Worm (Caenorhabditis elegans): Measurements from ENCODE around the gene srr-2.

DNA sequence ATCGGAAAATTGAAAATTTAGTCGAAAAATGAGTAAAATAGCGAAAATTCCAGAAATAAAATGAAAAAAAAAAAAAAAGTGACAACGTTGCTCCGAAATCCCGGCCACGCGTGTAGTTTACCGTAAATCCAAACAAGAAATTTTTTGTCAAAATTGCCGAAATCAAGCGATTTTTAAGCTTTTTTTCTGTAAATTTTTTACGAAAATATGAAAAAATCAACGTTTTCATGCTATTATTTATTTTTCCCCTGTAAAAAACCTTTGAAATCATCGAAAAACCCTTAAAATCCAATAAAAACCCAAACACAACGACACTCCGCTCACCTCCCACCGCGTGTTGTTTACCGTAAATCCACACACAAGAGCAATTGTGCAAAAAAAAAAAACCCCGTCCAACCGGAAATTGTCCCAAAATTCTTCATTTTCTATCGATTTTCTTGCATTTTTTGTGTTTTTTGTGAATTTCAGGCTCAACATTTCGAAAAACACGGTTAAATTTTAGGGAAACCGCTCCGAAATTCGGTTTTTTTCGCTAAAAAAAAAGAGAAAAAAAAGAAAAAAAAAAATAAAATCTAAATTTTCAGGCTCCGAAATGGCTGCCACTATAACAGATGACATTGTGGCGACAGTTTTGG is 26.9 kb downstream of the srr-2 start, which contains the start of the genes Y39B6A.3 and pph-5:
- TF ChIP-seq akir-1 (GFP tag; optimal IDR thresholded peaks at IDR 0.05), result no peak
- TF ChIP-seq lsl-1 (GFP tag; optimal IDR thresholded peaks at IDR 0.05), result no peak
- TF ChIP-seq nfya-1 (tag; optimal IDR thresholded peaks at IDR 0.05; ENCODE audit: borderline replicate concordance, insufficient read depth), result no peak
- no peak for TF ChIP-seq snpc-4 (GFP tag; optimal IDR thresholded peaks at IDR 0.05)
- TF ChIP-seq snpc-4 (tag; optimal IDR thresholded peaks at IDR 0.05), result peak in 1 of 4 experiments; percentile 36
- TF ChIP-seq ama-1 (optimal IDR thresholded peaks at IDR 0.05), result no peak
- no peak for TF ChIP-seq ama-1 (GFP tag; optimal IDR thresholded peaks at IDR 0.05)
- no peak for TF ChIP-seq F33H1.4 (GFP tag; IDR thresholded peaks at IDR 0.05)
- TF ChIP-seq bed-1 (GFP tag; IDR thresholded peaks at IDR 0.05), result no peak
- TF ChIP-seq T07F8.4 (tag; optimal IDR thresholded peaks at IDR 0.05), result no peak

Measured in whole organism, young adult.